Fruit fly (Drosophila melanogaster): ENCODE results near the gene CG14154.

DNA sequence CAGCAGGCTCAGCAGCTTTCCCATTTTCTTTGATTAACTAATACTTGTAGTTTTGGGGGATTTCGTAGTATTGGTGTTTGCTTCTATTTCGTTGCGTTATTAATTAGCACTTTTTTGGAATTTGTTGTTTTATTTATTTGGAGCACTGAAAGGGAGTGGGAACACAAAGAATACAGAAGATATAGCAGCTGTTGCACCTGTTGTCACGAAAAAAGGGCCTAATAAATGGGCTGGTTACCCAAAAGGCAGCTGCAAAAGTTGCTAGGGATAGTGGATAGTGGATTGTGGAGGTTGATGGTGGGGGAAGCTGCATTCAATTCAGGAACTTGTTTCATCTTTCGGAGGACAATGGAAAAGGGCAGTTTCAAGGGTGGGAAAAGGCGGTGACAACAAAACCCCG is 17.8 kb downstream of the CG14154 start:
- TF ChIP-seq h (optimal IDR thresholded peaks at IDR 0.05) (no peak), Sin3A (optimal IDR thresholded peaks at IDR 0.05) (no peak)
